ENCODE assay signal across 3 fruit fly cellular contexts in the genomic region with DNA sequence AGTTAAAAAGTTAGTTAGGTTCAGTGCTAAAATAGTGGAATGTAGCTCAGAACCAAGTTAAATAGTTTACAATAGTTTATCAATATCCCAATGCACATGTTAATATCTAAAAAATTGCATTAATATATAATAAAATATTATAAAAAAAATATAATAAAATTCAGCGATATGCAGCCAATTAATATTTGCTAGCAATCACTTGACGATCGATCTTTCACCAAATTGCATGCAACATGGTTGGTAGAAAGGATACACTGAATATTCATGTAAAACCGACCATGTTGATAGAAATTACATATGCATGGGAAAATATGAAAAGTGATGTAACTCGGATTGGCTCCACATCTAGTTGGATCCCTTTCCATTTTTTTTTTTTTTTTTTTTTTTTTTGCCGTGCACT.
A peak's percentile ranks its signal among the peaks of the same experiment; 100 is the strongest.
TF ChIP-seq lines count a peak whose summit lies in the region.

No protein-coding gene starts in this region.

TF ChIP-seq in whole organism, adult, 20 proteins besides CTCF, POLR2A, EP300 and RAD21:
- peak; percentile 9 for TF ChIP-seq kay (GFP tag; lab: Kevin White, UChicago; ENCODE audit: borderline replicate concordance)
- no peak for TF ChIP-seq CG14711 (tag; optimal IDR thresholded peaks at IDR 0.05; lab: Kevin White, UChicago)

TF ChIP-seq in whole organism, prepupa, 60 proteins besides CTCF, POLR2A, EP300 and RAD21 (continues in another document):
- TF ChIP-seq CG6854 (GFP tag; optimal IDR thresholded peaks at IDR 0.05; lab: Kevin White, UChicago) (no peak), Sox102F (GFP tag; optimal IDR thresholded peaks at IDR 0.05; lab: Kevin White, UChicago) (no peak), Met (GFP tag; optimal IDR thresholded peaks at IDR 0.05; lab: Kevin White, UChicago) (no peak), CG15336 (GFP tag; IDR thresholded peaks at IDR 0.05; lab: Robert Waterston, UW) (no peak; the same call in 1 of the 2 replicates), CG10631 (GFP tag; optimal IDR thresholded peaks at IDR 0.05; lab: Kevin White, UChicago) (peak; percentile 36), topi (GFP tag; optimal IDR thresholded peaks at IDR 0.05; lab: Kevin White, UChicago) (no peak), CG3032 (tag; optimal IDR thresholded peaks at IDR 0.05; lab: Kevin White, UChicago) (no peak), CG11902 (GFP tag; optimal IDR thresholded peaks at IDR 0.05; lab: Kevin White, UChicago) (no peak), fd59A (GFP tag; optimal IDR thresholded peaks at IDR 0.05; lab: Kevin White, UChicago) (no peak), Hr39 (GFP tag; optimal IDR thresholded peaks at IDR 0.05; lab: Kevin White, UChicago) (no peak), CG8119 (GFP tag; IDR thresholded peaks at IDR 0.05; lab: Robert Waterston, UW) (no peak), vri (GFP tag; optimal IDR thresholded peaks at IDR 0.05; lab: Kevin White, UChicago) (no peak), eg (GFP tag; IDR thresholded peaks at IDR 0.05; lab: Robert Waterston, UW) (no peak; the same call in 2 of the 3 replicates), Eip75B (GFP tag; optimal IDR thresholded peaks at IDR 0.05; lab: Kevin White, UChicago) (peak; percentile 7), Blimp-1 (GFP tag; optimal IDR thresholded peaks at IDR 0.05; lab: Kevin White, UChicago) (no peak), esn (GFP tag; optimal IDR thresholded peaks at IDR 0.05; lab: Kevin White, UChicago) (no peak), CG9139 (GFP tag; optimal IDR thresholded peaks at IDR 0.05; lab: Kevin White, UChicago) (no peak), CG7368 (GFP tag; optimal IDR thresholded peaks at IDR 0.05; lab: Kevin White, UChicago) (no peak), CG31627 (GFP tag; optimal IDR thresholded peaks at IDR 0.05; lab: Kevin White, UChicago) (no peak), CG6163 (GFP tag; IDR thresholded peaks at IDR 0.05; lab: Robert Waterston, UW) (no peak), Sox14 (GFP tag; optimal IDR thresholded peaks at IDR 0.05; lab: Kevin White, UChicago) (no peak), achi (GFP tag; optimal IDR thresholded peaks at IDR 0.05; lab: Kevin White, UChicago) (peak; percentile 33), net (GFP tag; optimal IDR thresholded peaks at IDR 0.05; lab: Kevin White, UChicago) (no peak), Hr38 (GFP tag; optimal IDR thresholded peaks at IDR 0.05; lab: Kevin White, UChicago) (no peak), CG1621 (tag; optimal IDR thresholded peaks at IDR 0.05; lab: Kevin White, UChicago) (no peak), CG8319 (GFP tag; optimal IDR thresholded peaks at IDR 0.05; lab: Kevin White, UChicago) (no peak), CG3919 (GFP tag; optimal IDR thresholded peaks at IDR 0.05; lab: Kevin White, UChicago) (peak; percentile 42), CG32006 (GFP tag; optimal IDR thresholded peaks at IDR 0.05; lab: Kevin White, UChicago) (peak; percentile 74), Smox (GFP tag; optimal IDR thresholded peaks at IDR 0.05; lab: Kevin White, UChicago) (no peak), Eip78C (GFP tag; lab: Kevin White, UChicago) (peak; percentile 78), Eip93F (GFP tag; optimal IDR thresholded peaks at IDR 0.05; lab: Kevin White, UChicago) (no peak), Gug (GFP tag; IDR thresholded peaks at IDR 0.05; lab: Robert Waterston, UW) (no peak), OdsH (GFP tag; optimal IDR thresholded peaks at IDR 0.05; lab: Kevin White, UChicago) (peak; percentile 26), svp (GFP tag; lab: Kevin White, UChicago) (no peak), CG4318 (GFP tag; optimal IDR thresholded peaks at IDR 0.05; lab: Kevin White, UChicago) (peak; percentile 47), acj6 (GFP tag; optimal IDR thresholded peaks at IDR 0.05; lab: Kevin White, UChicago) (no peak), Lpt (GFP tag; optimal IDR thresholded peaks at IDR 0.05; lab: Kevin White, UChicago) (no peak), CG6276 (GFP tag; optimal IDR thresholded peaks at IDR 0.05; lab: Kevin White, UChicago) (peak; percentile 24), dac (GFP tag; optimal IDR thresholded peaks at IDR 0.05; lab: Kevin White, UChicago) (peak; percentile 18), lz (GFP tag; optimal IDR thresholded peaks at IDR 0.05; lab: Kevin White, UChicago) (no peak), CG8632 (GFP tag; optimal IDR thresholded peaks at IDR 0.05; lab: Kevin White, UChicago) (no peak), Ets96B (tag; optimal IDR thresholded peaks at IDR 0.05; lab: Kevin White, UChicago) (no peak), cyc (GFP tag; optimal IDR thresholded peaks at IDR 0.05; lab: Kevin White, UChicago) (peak; percentile 8), ss (GFP tag; optimal IDR thresholded peaks at IDR 0.05; lab: Kevin White, UChicago) (no peak), spab (GFP tag; optimal IDR thresholded peaks at IDR 0.05; lab: Kevin White, UChicago) (no peak)

TF ChIP-seq in whole organism, pupa, 21 proteins besides CTCF, POLR2A, EP300 and RAD21:
- TF ChIP-seq CG10348 (GFP tag; IDR thresholded peaks at IDR 0.05; lab: Robert Waterston, UW) (no peak), CG12605 (GFP tag; IDR thresholded peaks at IDR 0.05; lab: Robert Waterston, UW) (no peak), CG14655 (GFP tag; optimal IDR thresholded peaks at IDR 0.05; lab: Kevin White, UChicago) (peak; percentile 61), CG34367 (tag; optimal IDR thresholded peaks at IDR 0.05; lab: Kevin White, UChicago) (no peak), gl (tag; optimal IDR thresholded peaks at IDR 0.05; lab: Kevin White, UChicago) (no peak), CG32121 (GFP tag; IDR thresholded peaks at IDR 0.05; lab: Robert Waterston, UW) (0 out of 2 replicates have a peak, but pooled peaks have one; percentile 17), D1 (tag; optimal IDR thresholded peaks at IDR 0.05; lab: Kevin White, UChicago) (no peak), CG17806 (tag; optimal IDR thresholded peaks at IDR 0.05; lab: Kevin White, UChicago) (no peak), Pif1B (GFP tag; optimal IDR thresholded peaks at IDR 0.05; lab: Kevin White, UChicago) (peak; percentile 20), CG13204 (GFP tag; optimal IDR thresholded peaks at IDR 0.05; lab: Kevin White, UChicago) (no peak), Snoo (tag; optimal IDR thresholded peaks at IDR 0.05; lab: Kevin White, UChicago) (no peak), Pif1A (GFP tag; optimal IDR thresholded peaks at IDR 0.05; lab: Kevin White, UChicago) (no peak), CG8301 (tag; optimal IDR thresholded peaks at IDR 0.05; lab: Kevin White, UChicago) (peak; percentile 9), CG8159 (tag; optimal IDR thresholded peaks at IDR 0.05; lab: Kevin White, UChicago) (no peak), Ets98B (GFP tag; IDR thresholded peaks at IDR 0.05; lab: Robert Waterston, UW) (no peak)
TF ChIP-seq in whole organism, pupa: peak in this region for 4.
